Worm (Caenorhabditis elegans) whole organism, midembryonic: ENCODE results near the gene rpac-40.

Experiments used
- cog-1 ChIP-seq: sonication (generic microtip); optimal IDR thresholded peaks from 2 replicates; lab custom pipeline; 2016; ENCODE audit warnings: missing genetic modification characterization, missing compliant biosample characterization
- flt-1 ChIP-seq: fragments of 200-800 bp; sonication (Bioruptor generic); IDR thresholded peaks from 2 replicates; pipeline ENCODE4 v1.3.6; 2022; ENCODE audit warnings: missing genetic modification characterization, missing compliant biosample characterization
- klf-2 ChIP-seq: fragments of 200-800 bp; sonication (Bioruptor generic); conservative IDR thresholded peaks from 2 replicates; pipeline ENCODE4 v1.3.6; 2022; ENCODE audit warnings: missing genetic modification reagents, missing genetic modification characterization, missing compliant biosample characterization
- med-1 ChIP-seq: sonication (generic microtip); optimal IDR thresholded peaks from 2 replicates; lab custom pipeline; 2017; ENCODE audit warnings: missing genetic modification characterization, mild to moderate bottlenecking, missing compliant biosample characterization, antibody characterized with exemption, missing genetic modification reagents; ENCODE audit not compliant: insufficient read depth
- ref-1 ChIP-seq: fragments of 200-800 bp; sonication (Bioruptor generic); conservative IDR thresholded peaks from 2 replicates; pipeline ENCODE4 v1.3.6; 2022; ENCODE audit warnings: missing genetic modification reagents, missing genetic modification characterization, missing compliant biosample characterization
- tab-1 ChIP-seq: fragments of 200-800 bp; sonication (Bioruptor generic); IDR thresholded peaks from 2 replicates; pipeline ENCODE4 v1.3.6; 2022; ENCODE audit warnings: missing genetic modification characterization, missing compliant biosample characterization
- ztf-23 ChIP-seq: fragments of 200-800 bp; sonication (Bioruptor generic); IDR thresholded peaks from 2 replicates; pipeline ENCODE4 v1.3.6; 2022; ENCODE audit warnings: missing genetic modification reagents, missing genetic modification characterization, missing compliant biosample characterization
- ztf-29 ChIP-seq: fragments of 200-800 bp; sonication (Bioruptor generic); IDR thresholded peaks from 2 replicates; pipeline ENCODE4 v1.3.6; 2022; ENCODE audit warnings: missing genetic modification reagents, missing genetic modification characterization, missing compliant biosample characterization

- TF ChIP-seq klf-2 (GFP tag; lab: Robert Waterston, UW) (no peak), ztf-29 (GFP tag; lab: Robert Waterston, UW) (no peak), ztf-23 (no peak), flt-1 (GFP tag; lab: Robert Waterston, UW) (no peak), cog-1 (tag; lab: Kevin White, UChicago) (no peak), ref-1 (GFP tag; lab: Robert Waterston, UW) (no peak), med-1 (GFP tag; lab: Kevin White, UChicago) (no peak), tab-1 (GFP tag; lab: Robert Waterston, UW) (no peak)
Observed at ce11 chrV:4169658-4170057, 29.6 kb upstream of the rpac-40 start.
